Worm (Caenorhabditis elegans) whole organism, L4 larva: ENCODE results near the gene T10D4.6.

Experiments
- F26F4.8 ChIP-seq: fragments of 200-800 bp; sonication (Bioruptor generic); conservative IDR thresholded peaks from 2 replicates; pipeline ENCODE4 v1.3.6; 2022; ENCODE audit warnings: missing genetic modification characterization, missing compliant biosample characterization
- F37D6.2 ChIP-seq: sonication (generic microtip); optimal IDR thresholded peaks from 2 replicates; lab custom pipeline; 2016; ENCODE audit warnings: mild to moderate bottlenecking, missing genetic modification characterization, missing compliant biosample characterization
- F44E2.7 ChIP-seq: fragments of 200-800 bp; sonication (Bioruptor generic); IDR thresholded peaks from 2 replicates; pipeline ENCODE4 v2.1.2; 2022; ENCODE audit warnings: missing genetic modification characterization, missing compliant biosample characterization
- R02D3.7 ChIP-seq: fragments of 150-350 bp; sonication (generic microtip); optimal IDR thresholded peaks from 3 replicates; lab custom pipeline; 2014; ENCODE audit warnings: missing biosample characterization, missing genetic modification characterization
- T20F7.1 ChIP-seq: fragments of 200-800 bp; sonication (Bioruptor generic); optimal IDR thresholded peaks from 2 replicates; lab custom pipeline; 2018; ENCODE audit warnings: mild to moderate bottlenecking, missing genetic modification characterization, missing compliant biosample characterization
- T26A8.4 ChIP-seq: fragments of 200-800 bp; sonication (Bioruptor generic); IDR thresholded peaks from 2 replicates; pipeline ENCODE4 v1.3.6; 2022; ENCODE audit warnings: missing genetic modification characterization, missing compliant biosample characterization
- Y105C5A.15 ChIP-seq: fragments of 200-800 bp; sonication (Bioruptor generic); IDR thresholded peaks from 2 replicates; pipeline ENCODE4 v1.3.6; 2022; ENCODE audit warnings: missing genetic modification characterization, missing compliant biosample characterization
- aha-1 ChIP-seq: fragments of 150-350 bp; peaks from one replicate; lab custom pipeline; 2014; ENCODE audit warnings: missing biosample characterization, missing genetic modification characterization
- ceh-20 ChIP-seq: fragments of 200-800 bp; sonication (Bioruptor generic); IDR thresholded peaks from 2 replicates; pipeline ENCODE4 v1.3.6; 2022; ENCODE audit warnings: missing genetic modification reagents, missing genetic modification characterization, missing compliant biosample characterization
- ceh-28 ChIP-seq: fragments of 150-350 bp; optimal IDR thresholded peaks from 2 replicates; lab custom pipeline; 2014; ENCODE audit warnings: missing biosample characterization, missing genetic modification reagents, missing genetic modification characterization
- ceh-62 ChIP-seq: sonication (generic microtip); optimal IDR thresholded peaks from 2 replicates; lab custom pipeline; 2017; ENCODE audit warnings: missing biosample characterization, missing genetic modification characterization
- ces-1 ChIP-seq: fragments of 150-350 bp; sonication (generic microtip); optimal IDR thresholded peaks from 4 replicates; lab custom pipeline; 2014; ENCODE audit warnings: missing biosample characterization, missing genetic modification reagents, missing genetic modification characterization
- daf-12 ChIP-seq: fragments of 150-350 bp; optimal IDR thresholded peaks from 2 replicates; lab custom pipeline; 2014; ENCODE audit warnings: missing biosample characterization, missing genetic modification reagents, missing genetic modification characterization
- daf-16 ChIP-seq, 3 experiments: sonication (generic microtip); optimal IDR thresholded peaks; 2 replicates each; lab custom pipeline; 2016 to 2017; ENCODE audit warnings: missing genetic modification characterization in 3 of 3, missing genetic modification reagents in 3 of 3, mild to moderate bottlenecking in 2 of 3, missing compliant biosample characterization in 2 of 3, missing biosample characterization in 1 of 3, moderate library complexity in 1 of 3
- daf-8 ChIP-seq: fragments of 200-800 bp; sonication (Bioruptor generic); IDR thresholded peaks from 2 replicates; pipeline ENCODE4 v1.3.6; 2022; ENCODE audit warnings: missing genetic modification characterization, missing compliant biosample characterization
- dpl-1 ChIP-seq: fragments of 150-350 bp; optimal IDR thresholded peaks from 2 replicates; lab custom pipeline; 2014; ENCODE audit warnings: missing biosample characterization, missing genetic modification reagents, missing genetic modification characterization
- egl-43 ChIP-seq: fragments of 200-800 bp; sonication (Bioruptor generic); IDR thresholded peaks from 2 replicates; pipeline ENCODE4 v1.3.6; 2022; ENCODE audit warnings: missing genetic modification reagents, missing genetic modification characterization, missing compliant biosample characterization
- fkh-10 ChIP-seq: fragments of 150-350 bp; optimal IDR thresholded peaks from 2 replicates; lab custom pipeline; 2014; ENCODE audit warnings: missing biosample characterization, missing genetic modification reagents, missing genetic modification characterization
- gei-8 ChIP-seq: fragments of 200-800 bp; sonication (Bioruptor generic); optimal IDR thresholded peaks from 2 replicates; lab custom pipeline; 2018; ENCODE audit warnings: mild to moderate bottlenecking, missing genetic modification characterization, missing compliant biosample characterization
- hlh-30 ChIP-seq: sonication (generic microtip); optimal IDR thresholded peaks from 2 replicates; lab custom pipeline; 2017; ENCODE audit warnings: antibody characterized with exemption, mild to moderate bottlenecking, missing genetic modification characterization, missing compliant biosample characterization; ENCODE audit not compliant: insufficient read depth
- lin-39 ChIP-seq: fragments of 150-350 bp; optimal IDR thresholded peaks from 2 replicates; lab custom pipeline; 2014; ENCODE audit warnings: missing biosample characterization, missing genetic modification reagents, missing genetic modification characterization
- madf-5 ChIP-seq, 2 experiments: fragments of 200-800 bp; sonication (Bioruptor generic); IDR thresholded peaks; 2 replicates each; pipeline ENCODE4 v1.3.6; 2022; ENCODE audit warnings: missing compliant biosample characterization in 2 of 2, missing genetic modification characterization in 2 of 2
- mdl-1 ChIP-seq, 2 experiments: fragments of 150-350 bp in 1 of 2; sonication (generic microtip) in 1 of 2; optimal IDR thresholded peaks; 2 replicates each; lab custom pipeline; 2014 to 2017; ENCODE audit warnings: missing biosample characterization in 2 of 2, missing genetic modification characterization in 2 of 2
- mep-1 ChIP-seq: fragments of 150-350 bp; sonication (generic microtip); optimal IDR thresholded peaks from 3 replicates; lab custom pipeline; 2014; ENCODE audit warnings: missing biosample characterization, missing genetic modification characterization
- mes-2 ChIP-seq: sonication (generic microtip); optimal IDR thresholded peaks from 2 replicates; lab custom pipeline; 2016; ENCODE audit warnings: missing genotype, mild to moderate bottlenecking, missing genetic modification characterization, missing compliant biosample characterization; ENCODE audit not compliant: poor library complexity, severe bottlenecking
- mxl-3 ChIP-seq: fragments of 200-800 bp; sonication (Bioruptor generic); optimal IDR thresholded peaks from 2 replicates; lab custom pipeline; 2018; ENCODE audit warnings: mild to moderate bottlenecking, missing genetic modification characterization, missing compliant biosample characterization
- nhr-10 ChIP-seq: fragments of 150-350 bp; optimal IDR thresholded peaks from 2 replicates; lab custom pipeline; 2014; ENCODE audit warnings: missing biosample characterization, missing genetic modification characterization
- nhr-237 ChIP-seq: sonication (generic microtip); optimal IDR thresholded peaks from 2 replicates; lab custom pipeline; 2017; ENCODE audit warnings: missing biosample characterization, missing genetic modification characterization
- nhr-25 ChIP-seq: sonication (generic microtip); optimal IDR thresholded peaks from 2 replicates; lab custom pipeline; 2017; ENCODE audit warnings: missing genetic modification characterization, mild to moderate bottlenecking, missing compliant biosample characterization, antibody characterized with exemption, moderate library complexity, borderline replicate concordance; ENCODE audit not compliant: insufficient read depth
- nhr-28 ChIP-seq: fragments of 150-350 bp; optimal IDR thresholded peaks from 2 replicates; lab custom pipeline; 2014; ENCODE audit warnings: missing biosample characterization, missing genetic modification characterization
- nhr-42 ChIP-seq: fragments of 200-800 bp; sonication (Bioruptor generic); IDR thresholded peaks from 2 replicates; pipeline ENCODE4 v1.3.6; 2022; ENCODE audit warnings: missing genetic modification characterization, missing compliant biosample characterization
- nhr-48 ChIP-seq: sonication (generic microtip); optimal IDR thresholded peaks from 2 replicates; lab custom pipeline; 2016; ENCODE audit warnings: mild to moderate bottlenecking, missing genetic modification characterization, missing compliant biosample characterization
- nhr-6 ChIP-seq: fragments of 150-350 bp; optimal IDR thresholded peaks from 2 replicates; lab custom pipeline; 2014; ENCODE audit warnings: missing biosample characterization, missing genetic modification characterization
- nhr-77 ChIP-seq: fragments of 150-350 bp; optimal IDR thresholded peaks from 2 replicates; lab custom pipeline; 2014; ENCODE audit warnings: missing biosample characterization, missing genetic modification characterization
- pha-4 ChIP-seq, 2 experiments: fragments of 150-350 bp in 1 of 2; fragments of 200-800 bp in 1 of 2; sonication (Bioruptor generic) in 1 of 2; IDR thresholded peaks in 1 of 2; optimal IDR thresholded peaks in 1 of 2; 2 replicates each; pipeline versions ENCODE4 v1.3.6 to Lab custom; 2014 to 2022; ENCODE audit warnings: missing genetic modification characterization in 2 of 2, missing genetic modification reagents in 2 of 2, missing biosample characterization in 1 of 2, missing compliant biosample characterization in 1 of 2
- php-3 ChIP-seq: fragments of 200-800 bp; sonication (Bioruptor generic); IDR thresholded peaks from 2 replicates; pipeline ENCODE4 v1.3.6; 2022; ENCODE audit warnings: missing genetic modification reagents, missing genetic modification characterization, missing compliant biosample characterization
- set-16 ChIP-seq: fragments of 200-800 bp; sonication (Bioruptor generic); IDR thresholded peaks from 2 replicates; pipeline ENCODE4 v1.3.6; 2022; ENCODE audit warnings: missing genetic modification reagents, missing genetic modification characterization, missing compliant biosample characterization
- snpc-1.2 ChIP-seq: fragments of 200-800 bp; sonication (Bioruptor generic); IDR thresholded peaks from 2 replicates; pipeline ENCODE4 v1.3.6; 2022; ENCODE audit warnings: missing genetic modification reagents, missing genetic modification characterization, missing compliant biosample characterization
- snpc-4 ChIP-seq: fragments of 150-350 bp; optimal IDR thresholded peaks from 2 replicates; lab custom pipeline; 2014; ENCODE audit warnings: missing biosample characterization, missing genetic modification characterization
- unc-130 ChIP-seq: sonication (generic microtip); optimal IDR thresholded peaks from 2 replicates; lab custom pipeline; 2016; ENCODE audit warnings: missing genetic modification reagents, missing genetic modification characterization, missing compliant biosample characterization
- unc-39 ChIP-seq: sonication (generic microtip); optimal IDR thresholded peaks from 2 replicates; lab custom pipeline; 2017; ENCODE audit warnings: missing biosample characterization, missing genetic modification characterization
- zip-11 ChIP-seq: fragments of 200-800 bp; sonication (Bioruptor generic); IDR thresholded peaks from 2 replicates; pipeline ENCODE4 v1.3.6; 2022; ENCODE audit warnings: missing genetic modification characterization, missing compliant biosample characterization
- ztf-11 ChIP-seq: fragments of 150-350 bp; optimal IDR thresholded peaks from 2 replicates; lab custom pipeline; 2014; ENCODE audit warnings: missing biosample characterization, missing genetic modification characterization
- ztf-7 ChIP-seq: fragments of 150-350 bp; optimal IDR thresholded peaks from 2 replicates; lab custom pipeline; 2014; ENCODE audit warnings: missing biosample characterization, missing genetic modification characterization

T10D4.6 gene

ce11 chrII:3112313-3112712 lies 6.8 kb upstream of the T10D4.6 start, which contains the start of gene Y25C1A.2:
TSS of gene Y25C1A.2 (plus strand) at chrII:3112613.
- TF ChIP-seq mxl-3 (GFP tag; lab: Kevin White, UChicago) (no peak), ceh-28 (tag; lab: Kevin White, UChicago) (no peak), nhr-25 (tag; lab: Kevin White, UChicago) (no peak), unc-39 (no peak), F44E2.7 (no peak), madf-5 (GFP tag; IDR thresholded peaks at IDR 0.05; lab: Robert Waterston, UW) (no peak), mep-1 (tag; lab: Kevin White, UChicago) (no peak), nhr-28 (tag; lab: Kevin White, UChicago) (no peak), nhr-42 (GFP tag; lab: Robert Waterston, UW) (no peak), nhr-48 (tag; lab: Kevin White, UChicago) (no peak), unc-130 (GFP tag; lab: Kevin White, UChicago) (no peak), nhr-10 (tag; lab: Kevin White, UChicago) (no peak), nhr-237 (tag; lab: Kevin White, UChicago) (no peak), dpl-1 (no peak), R02D3.7 (tag; lab: Kevin White, UChicago) (no peak), ztf-7 (no peak), nhr-6 (tag; lab: Kevin White, UChicago) (no peak), egl-43 (no peak), Y105C5A.15 (GFP tag; lab: Robert Waterston, UW) (no peak)

- TF ChIP-seq snpc-4 (tag; lab: Kevin White, UChicago) (peak; percentile 53), ztf-11 (tag; lab: Kevin White, UChicago) (no peak), set-16 (peak; percentile 88), Y105C5A.15 (GFP tag; lab: Robert Waterston, UW) (no peak), lin-39 (no peak), aha-1 (tag; lab: Kevin White, UChicago) (no peak), pha-4 (GFP tag; IDR thresholded peaks at IDR 0.05; lab: Robert Waterston, UW) (peak; percentile 22; the same call in 1 of the 2 replicates), pha-4 (tag; optimal IDR thresholded peaks at IDR 0.05; lab: Kevin White, UChicago) (no peak)
- TF ChIP-seq, all 104 proteins: peak for 3
Measured at ce11 chrII:3113289-3113688, 5.8 kb upstream of the T10D4.6 start.

- TF ChIP-seq ceh-20 = no peak
- no peak for TF ChIP-seq ceh-62 (tag; lab: Kevin White, UChicago)
- no peak for TF ChIP-seq R02D3.7 (tag; lab: Kevin White, UChicago)
- TF ChIP-seq daf-8 (GFP tag; lab: Robert Waterston, UW) = no peak
- no peak for TF ChIP-seq dpl-1
- no peak for TF ChIP-seq T20F7.1
- no peak for TF ChIP-seq daf-16 (GFP tag; optimal IDR thresholded peaks at IDR 0.05; lab: Kevin White, UChicago)
- no peak for TF ChIP-seq daf-16 (tag; optimal IDR thresholded peaks at IDR 0.05; lab: Kevin White, UChicago)
- no peak for TF ChIP-seq T26A8.4 (GFP tag; lab: Robert Waterston, UW)
- no peak for TF ChIP-seq ces-1 (GFP tag; lab: Kevin White, UChicago)
- no peak for TF ChIP-seq Y105C5A.15 (GFP tag; lab: Robert Waterston, UW)
- TF ChIP-seq lin-39 = no peak
- no peak for TF ChIP-seq zip-11 (GFP tag; lab: Robert Waterston, UW)
- no peak for TF ChIP-seq snpc-1.2 (GFP tag; lab: Robert Waterston, UW)
- TF ChIP-seq daf-12 = no peak
- TF ChIP-seq hlh-30 = no peak
- no peak for TF ChIP-seq nhr-77 (tag; lab: Kevin White, UChicago)
- TF ChIP-seq, all 104 proteins: peak for 0
Measured at ce11 chrII:3113934-3114333, 5.2 kb upstream of the T10D4.6 start, which contains the start of gene clec-123. TSS of gene clec-123 (plus strand) at chrII:3114234.

- TF ChIP-seq nhr-28 (tag; lab: Kevin White, UChicago) (no peak), gei-8 (GFP tag; lab: Kevin White, UChicago) (no peak), mes-2 (no peak), ces-1 (GFP tag; lab: Kevin White, UChicago) (no peak), fkh-10 (no peak), dpl-1 (no peak), mdl-1 (tag; optimal IDR thresholded peaks at IDR 0.05; lab: Kevin White, UChicago) (no peak), F26F4.8 (GFP tag; lab: Robert Waterston, UW) (no peak), F37D6.2 (tag; lab: Kevin White, UChicago) (no peak), R02D3.7 (tag; lab: Kevin White, UChicago) (no peak), php-3 (GFP tag; lab: Robert Waterston, UW) (no peak), unc-39 (no peak)
Measured at ce11 chrII:3117471-3117870, 1.7 kb upstream of the T10D4.6 start, which contains the start of gene T10D4.7. TSS of gene T10D4.7 (plus strand) at chrII:3117771.
